Fruit fly (Drosophila melanogaster) whole organism, embryonic: ENCODE data around the gene ftz-f1.

Source experiments
- Atf-2 ChIP-seq: fragments of 200-800 bp; sonication (Bioruptor generic); optimal IDR thresholded peaks from 2 replicates; lab custom pipeline; 2016; ENCODE audit warnings: missing biosample characterization, missing genetic modification characterization
- C15 ChIP-seq: fragments of 200-800 bp; sonication (Bioruptor generic); IDR thresholded peaks from 3 replicates; pipeline ENCODE4 v1.3.6; 2022; ENCODE audit warnings: missing biosample characterization, missing genetic modification characterization
- CG10565 ChIP-seq: fragments of 200-800 bp; sonication (Bioruptor generic); optimal IDR thresholded peaks from 3 replicates; lab custom pipeline; 2016; ENCODE audit warnings: missing biosample characterization, mild to moderate bottlenecking, missing genetic modification characterization
- CG11695 ChIP-seq: fragments of 200-800 bp; sonication (Bioruptor generic); IDR thresholded peaks from 3 replicates; pipeline ENCODE4 v1.3.6; 2022; ENCODE audit warnings: missing biosample characterization, missing genetic modification characterization
- CG12219 ChIP-seq: fragments of 200-800 bp; sonication (Bioruptor generic); optimal IDR thresholded peaks from 3 replicates; lab custom pipeline; 2018; ENCODE audit warnings: missing biosample characterization, mild to moderate bottlenecking, missing genetic modification characterization
- CG13424 ChIP-seq: fragments of 200-800 bp; sonication (Bioruptor generic); optimal IDR thresholded peaks from 2 replicates; lab custom pipeline; 2019; ENCODE audit warnings: missing biosample characterization, mild to moderate bottlenecking, missing genetic modification characterization, moderate library complexity
- CG13894 ChIP-seq: fragments of 200-800 bp; sonication (Bioruptor generic); optimal IDR thresholded peaks from 3 replicates; lab custom pipeline; 2018; ENCODE audit warnings: missing biosample characterization, mild to moderate bottlenecking, missing genetic modification characterization, moderate library complexity
- CG14710 ChIP-seq: fragments of 200-800 bp; sonication (Bioruptor generic); optimal IDR thresholded peaks from 3 replicates; lab custom pipeline; 2019; ENCODE audit warnings: missing biosample characterization, mild to moderate bottlenecking, missing genetic modification characterization, moderate library complexity
- CG16815 ChIP-seq: fragments of 200-800 bp; sonication (Bioruptor generic); optimal IDR thresholded peaks from 3 replicates; lab custom pipeline; 2017; ENCODE audit warnings: missing biosample characterization, mild to moderate bottlenecking, missing genetic modification characterization
- CG18011 ChIP-seq: fragments of 200-800 bp; sonication (Bioruptor generic); optimal IDR thresholded peaks from 2 replicates; lab custom pipeline; 2017; ENCODE audit warnings: missing biosample characterization, missing genetic modification characterization, mild to moderate bottlenecking, moderate library complexity, missing genotype
- CG2199 ChIP-seq: fragments of 200-800 bp; sonication (Bioruptor generic); IDR thresholded peaks from 3 replicates; pipeline ENCODE4 v1.3.6; 2022; ENCODE audit warnings: missing biosample characterization, missing genetic modification characterization
- CG32532 ChIP-seq: fragments of 200-800 bp; sonication (Bioruptor generic); IDR thresholded peaks from 2 replicates; pipeline ENCODE4 v1.3.6; 2022; ENCODE audit warnings: missing biosample characterization, missing genetic modification characterization
- CG42726 ChIP-seq: fragments of 200-800 bp; sonication (Bioruptor generic); IDR thresholded peaks from 2 replicates; pipeline ENCODE4 v1.3.6; 2022; ENCODE audit warnings: missing biosample characterization, missing genetic modification characterization; ENCODE audit not compliant: partially characterized antibody
- CG6689 ChIP-seq: fragments of 200-800 bp; sonication (Bioruptor generic); IDR thresholded peaks from 2 replicates; pipeline ENCODE4 v1.3.6; 2022; ENCODE audit warnings: missing biosample characterization, missing genetic modification characterization
- CG8290 ChIP-seq, 3 experiments: fragments of 200-800 bp; sonication (Bioruptor generic); optimal IDR thresholded peaks; 2 replicates each; lab custom pipeline; 2016 to 2019; ENCODE audit warnings: missing biosample characterization in 3 of 3, missing genetic modification characterization in 3 of 3, mild to moderate bottlenecking in 2 of 3, moderate library complexity in 1 of 3
- CG8388 ChIP-seq: fragments of 200-800 bp; sonication (Bioruptor generic); optimal IDR thresholded peaks from 2 replicates; lab custom pipeline; 2019; ENCODE audit warnings: missing biosample characterization, mild to moderate bottlenecking, missing genetic modification characterization, moderate library complexity
- CG8765 ChIP-seq: fragments of 200-800 bp; sonication (Bioruptor generic); IDR thresholded peaks from 2 replicates; pipeline ENCODE4 v1.3.6; 2022; ENCODE audit warnings: missing biosample characterization, missing genetic modification characterization
- CG8924 ChIP-seq: fragments of 200-800 bp; optimal IDR thresholded peaks from 3 replicates; lab custom pipeline; 2019; ENCODE audit warnings: missing biosample characterization, mild to moderate bottlenecking, missing genetic modification characterization, moderate library complexity
- Deaf1 ChIP-seq: fragments of 200-800 bp; optimal IDR thresholded peaks from 3 replicates; lab custom pipeline; 2019; ENCODE audit warnings: missing biosample characterization, mild to moderate bottlenecking, missing genetic modification characterization, moderate library complexity
- Drgx ChIP-seq: fragments of 200-800 bp; sonication (Bioruptor generic); IDR thresholded peaks from 2 replicates; pipeline ENCODE4 v1.3.6; 2022; ENCODE audit warnings: missing biosample characterization, missing genetic modification characterization
- Ets65A ChIP-seq: fragments of 200-800 bp; sonication (Bioruptor generic); peaks from one replicate; lab custom pipeline; 2016; ENCODE audit warnings: missing biosample characterization, missing genetic modification characterization
- Gsc ChIP-seq: fragments of 200-800 bp; sonication (Bioruptor generic); IDR thresholded peaks from 2 replicates; pipeline ENCODE4 v1.3.6; 2022; ENCODE audit warnings: missing biosample characterization, missing genetic modification characterization
- HLH54F ChIP-seq: fragments of 200-800 bp; sonication (Bioruptor generic); optimal IDR thresholded peaks from 3 replicates; lab custom pipeline; 2016; ENCODE audit warnings: missing biosample characterization, missing genetic modification characterization
- Mad ChIP-seq: fragments of 200-800 bp; sonication (Bioruptor generic); optimal IDR thresholded peaks from 2 replicates; lab custom pipeline; 2016; ENCODE audit warnings: missing biosample characterization, missing genetic modification characterization
- Opbp ChIP-seq: fragments of 200-800 bp; sonication (Bioruptor generic); IDR thresholded peaks from 3 replicates; pipeline ENCODE4 v1.3.6; 2022; ENCODE audit warnings: missing biosample characterization, missing genetic modification characterization; ENCODE audit not compliant: partially characterized antibody
- Six4 ChIP-seq: fragments of 200-800 bp; sonication (Bioruptor generic); optimal IDR thresholded peaks from 2 replicates; lab custom pipeline; 2016; ENCODE audit warnings: missing biosample characterization, missing genetic modification characterization
- bcd ChIP-seq: fragments of 200-800 bp; sonication (Bioruptor generic); optimal IDR thresholded peaks from 2 replicates; lab custom pipeline; 2017; ENCODE audit warnings: missing biosample characterization, mild to moderate bottlenecking, missing genetic modification characterization
- btn ChIP-seq: fragments of 200-800 bp; sonication (Bioruptor generic); optimal IDR thresholded peaks from 2 replicates; lab custom pipeline; 2016; ENCODE audit warnings: missing biosample characterization, missing genetic modification characterization
- chinmo ChIP-seq: fragments of 200-800 bp; sonication (Bioruptor generic); IDR thresholded peaks from 4 replicates; pipeline ENCODE4 v1.3.6; 2022; ENCODE audit warnings: missing biosample characterization, missing genetic modification characterization; ENCODE audit not compliant: partially characterized antibody
- corto ChIP-seq: fragments of 200-800 bp; sonication (Bioruptor generic); optimal IDR thresholded peaks from 2 replicates; lab custom pipeline; 2016; ENCODE audit warnings: missing biosample characterization, mild to moderate bottlenecking, missing genetic modification characterization, moderate library complexity
- disco-r ChIP-seq: fragments of 200-800 bp; sonication (Bioruptor generic); optimal IDR thresholded peaks from 2 replicates; lab custom pipeline; 2016; ENCODE audit warnings: missing biosample characterization, missing genetic modification characterization
- ems ChIP-seq: fragments of 200-800 bp; sonication (Bioruptor generic); optimal IDR thresholded peaks from 3 replicates; lab custom pipeline; 2016; ENCODE audit warnings: missing biosample characterization, missing genetic modification characterization
- en ChIP-seq: fragments of 200-800 bp; sonication (Bioruptor generic); optimal IDR thresholded peaks from 2 replicates; lab custom pipeline; 2016; ENCODE audit warnings: missing biosample characterization, missing genetic modification characterization
- fd102C ChIP-seq: fragments of 200-800 bp; sonication (Bioruptor generic); optimal IDR thresholded peaks from 2 replicates; lab custom pipeline; 2018; ENCODE audit warnings: missing biosample characterization, mild to moderate bottlenecking, missing genetic modification characterization, moderate library complexity
- fd96Cb ChIP-seq: fragments of 200-800 bp; sonication (Bioruptor generic); optimal IDR thresholded peaks from 2 replicates; lab custom pipeline; 2018; ENCODE audit warnings: missing biosample characterization, mild to moderate bottlenecking, missing genetic modification characterization, moderate library complexity
- gcm ChIP-seq: fragments of 200-800 bp; sonication (Bioruptor generic); optimal IDR thresholded peaks from 2 replicates; lab custom pipeline; 2019; ENCODE audit warnings: missing biosample characterization, mild to moderate bottlenecking, missing genetic modification characterization, moderate library complexity
- hb ChIP-seq: fragments of 200-800 bp; sonication (Bioruptor generic); IDR thresholded peaks from 3 replicates; pipeline ENCODE4 v1.3.6; 2022; ENCODE audit warnings: missing biosample characterization, missing genetic modification characterization; ENCODE audit not compliant: partially characterized antibody
- ind ChIP-seq: fragments of 200-800 bp; sonication (Bioruptor generic); optimal IDR thresholded peaks from 3 replicates; lab custom pipeline; 2016; ENCODE audit warnings: missing biosample characterization, missing genetic modification characterization
- kni ChIP-seq: fragments of 200-800 bp; sonication (Bioruptor generic); optimal IDR thresholded peaks from 3 replicates; lab custom pipeline; 2017; ENCODE audit warnings: mild to moderate bottlenecking, missing biosample characterization, missing genetic modification reagents, missing genetic modification characterization
- lbe ChIP-seq: fragments of 200-800 bp; sonication (Bioruptor generic); optimal IDR thresholded peaks from 2 replicates; lab custom pipeline; 2016; ENCODE audit warnings: missing biosample characterization, mild to moderate bottlenecking, missing genetic modification characterization
- pan ChIP-seq, 4 experiments: fragments of >200 bp in 3 of 4; fragments of 200-800 bp in 1 of 4; sonication (Bioruptor generic) in 1 of 4; optimal IDR thresholded peaks in 3 of 4; IDR thresholded peaks in 1 of 4; 2 replicates each; pipeline versions ENCODE4 v1.3.6 to Lab custom; 2017 to 2022; ENCODE audit warnings: missing biosample characterization in 2 of 4, missing genetic modification characterization in 2 of 4, mixed read lengths in 1 of 4
- pita ChIP-seq: fragments of 200-800 bp; sonication (Bioruptor generic); optimal IDR thresholded peaks from 2 replicates; lab custom pipeline; 2017; ENCODE audit warnings: missing biosample characterization, mild to moderate bottlenecking, missing genetic modification characterization
- pnt ChIP-seq: fragments of 200-800 bp; sonication (Bioruptor generic); optimal IDR thresholded peaks from 3 replicates; lab custom pipeline; 2016; ENCODE audit warnings: missing biosample characterization, missing genetic modification characterization
- repo ChIP-seq: fragments of 200-800 bp; sonication (Bioruptor generic); optimal IDR thresholded peaks from 2 replicates; lab custom pipeline; 2016; ENCODE audit warnings: missing biosample characterization, missing genetic modification characterization
- schlank ChIP-seq: fragments of 200-800 bp; sonication (Bioruptor generic); optimal IDR thresholded peaks from 2 replicates; lab custom pipeline; 2018; ENCODE audit warnings: missing biosample characterization, mild to moderate bottlenecking, missing genetic modification characterization
- shn ChIP-seq: fragments of 200-800 bp; sonication (Bioruptor generic); optimal IDR thresholded peaks from 3 replicates; lab custom pipeline; 2016; ENCODE audit warnings: missing biosample characterization, missing genetic modification characterization
- sima ChIP-seq: fragments of 200-800 bp; sonication (Bioruptor generic); optimal IDR thresholded peaks from 2 replicates; lab custom pipeline; 2016; ENCODE audit warnings: missing biosample characterization, missing genetic modification characterization
- stwl ChIP-seq: fragments of 200-800 bp; sonication (Bioruptor generic); optimal IDR thresholded peaks from 3 replicates; lab custom pipeline; 2018; ENCODE audit warnings: missing biosample characterization, mild to moderate bottlenecking, missing genetic modification characterization, moderate library complexity
- tap ChIP-seq: fragments of 200-800 bp; optimal IDR thresholded peaks from 3 replicates; lab custom pipeline; 2019; ENCODE audit warnings: missing biosample characterization, mild to moderate bottlenecking, missing genetic modification characterization, moderate library complexity
- vvl ChIP-seq: fragments of 200-800 bp; sonication (Bioruptor generic); IDR thresholded peaks from 2 replicates; pipeline ENCODE4 v1.3.6; 2022; ENCODE audit warnings: missing biosample characterization, missing genetic modification characterization

The ftz-f1 gene

dm6 chr3L:18848436-18848835 is 47.3 kb upstream of the ftz-f1 start (continued):
- TF ChIP-seq CG11695 (GFP tag; lab: Robert Waterston, UW) (no peak), fd96Cb (tag; lab: Kevin White, UChicago) (peak; percentile 14), kni (GFP tag; lab: Kevin White, UChicago) (no peak), CG42726 (GFP tag; lab: Robert Waterston, UW) (no peak; the same call in 1 of the 2 replicates), hb (GFP tag; lab: Robert Waterston, UW) (no peak), ind (GFP tag; lab: Kevin White, UChicago) (peak; percentile 60), CG13894 (peak; percentile 17), bcd (peak; percentile 74), pita (peak; percentile 85), vvl (peak; percentile 82; the same call in 1 of the 2 replicates), schlank (tag; lab: Kevin White, UChicago) (no peak), CG8765 (GFP tag; lab: Robert Waterston, UW) (no peak), CG2199 (GFP tag; lab: Robert Waterston, UW) (peak; percentile 95), C15 (GFP tag; lab: Robert Waterston, UW) (no peak), repo (GFP tag; lab: Kevin White, UChicago) (peak; percentile 51), Mad (GFP tag; lab: Kevin White, UChicago) (peak; percentile 84), CG14710 (tag; lab: Kevin White, UChicago) (peak; percentile 59), chinmo (peak; percentile 80; the same call in 2 of the 4 replicates), Deaf1 (peak; percentile 40), CG18011 (peak; percentile 15), Drgx (GFP tag; lab: Robert Waterston, UW) (no peak), corto (GFP tag; lab: Kevin White, UChicago) (no peak), Opbp (GFP tag; lab: Robert Waterston, UW) (no peak), CG8290 (GFP tag; optimal IDR thresholded peaks at IDR 0.05; lab: Kevin White, UChicago) (peak; percentile 78), CG8290 (tag; optimal IDR thresholded peaks at IDR 0.05; lab: Kevin White, UChicago) (peak; percentile 20 to 71), ems (GFP tag; lab: Kevin White, UChicago) (peak; percentile 70), en (peak; percentile 60), CG13424 (tag; lab: Kevin White, UChicago) (peak; percentile 79), CG16815 (no peak), CG6689 (GFP tag; lab: Robert Waterston, UW) (no peak), disco-r (peak; percentile 67), Atf-2 (GFP tag; lab: Kevin White, UChicago) (peak; percentile 73), gcm (GFP tag; lab: Kevin White, UChicago) (peak; percentile 18), fd102C (GFP tag; lab: Kevin White, UChicago) (peak; percentile 63), tap (tag; lab: Kevin White, UChicago) (peak; percentile 30), HLH54F (GFP tag; lab: Kevin White, UChicago) (peak; percentile 65), CG10565 (GFP tag; lab: Kevin White, UChicago) (no peak), btn (peak; percentile 55), lbe (GFP tag; lab: Kevin White, UChicago) (peak; percentile 45), CG8924 (tag; lab: Kevin White, UChicago) (peak; percentile 27), stwl (tag; lab: Kevin White, UChicago) (peak; percentile 66), pan (optimal IDR thresholded peaks at IDR 0.05; lab: Kevin White, UChicago) (no peak), pan (GFP tag; optimal IDR thresholded peaks at IDR 0.05 in 1 of 2, IDR thresholded peaks at IDR 0.05 in 1 of 2) (peak in 1 of 2 experiments; percentile 65), CG32532 (GFP tag; lab: Robert Waterston, UW) (no peak; the same call in 1 of the 2 replicates), CG8388 (GFP tag; lab: Kevin White, UChicago) (peak; percentile 38), Ets65A (peak; percentile 91), pnt (no peak), CG12219 (GFP tag; lab: Kevin White, UChicago) (peak; percentile 44), Six4 (GFP tag; lab: Kevin White, UChicago) (peak; percentile 45), shn (GFP tag; lab: Kevin White, UChicago) (no peak), Gsc (no peak), sima (GFP tag; lab: Kevin White, UChicago) (peak; percentile 21)
